Worm (Caenorhabditis elegans) whole organism, early embryonic: ENCODE results near the gene gem-4.

Source experiments
- F13C5.2 ChIP-seq: sonication (generic microtip); optimal IDR thresholded peaks from 2 replicates; lab custom pipeline; 2017; ENCODE audit warnings: mild to moderate bottlenecking, missing genetic modification characterization, inconsistent platforms, missing compliant biosample characterization
- aly-1 ChIP-seq: sonication (generic microtip); optimal IDR thresholded peaks from 2 replicates; lab custom pipeline; 2016; ENCODE audit warnings: missing genetic modification characterization, missing compliant biosample characterization
- ama-1 ChIP-seq: fragments of 150-350 bp; optimal IDR thresholded peaks from 2 replicates; lab custom pipeline; 2014
- ceh-36 ChIP-seq: sonication (generic microtip); optimal IDR thresholded peaks from 2 replicates; lab custom pipeline; 2016; ENCODE audit warnings: missing genetic modification characterization, inconsistent platforms, missing compliant biosample characterization
- flt-1 ChIP-seq: fragments of 200-800 bp; sonication (Bioruptor generic); IDR thresholded peaks from 2 replicates; pipeline ENCODE4 v1.3.6; 2022; ENCODE audit warnings: missing genetic modification characterization, missing compliant biosample characterization
- hmbx-1 ChIP-seq: sonication (generic microtip); optimal IDR thresholded peaks from 2 replicates; lab custom pipeline; 2016; ENCODE audit warnings: mild to moderate bottlenecking, missing genetic modification characterization, missing compliant biosample characterization
- pes-1 ChIP-seq: fragments of 200-800 bp; sonication (Bioruptor generic); IDR thresholded peaks from 2 replicates; pipeline ENCODE4 v1.3.6; 2022; ENCODE audit warnings: missing genetic modification reagents, missing genetic modification characterization, missing compliant biosample characterization
- scrt-1 ChIP-seq: fragments of 200-800 bp; sonication (Bioruptor generic); IDR thresholded peaks from 2 replicates; pipeline ENCODE4 v1.3.6; 2022; ENCODE audit warnings: missing genetic modification characterization, missing compliant biosample characterization
- tbx-11 ChIP-seq: fragments of 200-800 bp; sonication (Bioruptor generic); IDR thresholded peaks from 2 replicates; pipeline ENCODE4 v1.3.6; 2022; ENCODE audit warnings: missing genetic modification characterization, missing compliant biosample characterization
- tra-4 ChIP-seq: sonication (generic microtip); optimal IDR thresholded peaks from 2 replicates; lab custom pipeline; 2017; ENCODE audit warnings: missing genetic modification characterization, missing compliant biosample characterization

DNA sequence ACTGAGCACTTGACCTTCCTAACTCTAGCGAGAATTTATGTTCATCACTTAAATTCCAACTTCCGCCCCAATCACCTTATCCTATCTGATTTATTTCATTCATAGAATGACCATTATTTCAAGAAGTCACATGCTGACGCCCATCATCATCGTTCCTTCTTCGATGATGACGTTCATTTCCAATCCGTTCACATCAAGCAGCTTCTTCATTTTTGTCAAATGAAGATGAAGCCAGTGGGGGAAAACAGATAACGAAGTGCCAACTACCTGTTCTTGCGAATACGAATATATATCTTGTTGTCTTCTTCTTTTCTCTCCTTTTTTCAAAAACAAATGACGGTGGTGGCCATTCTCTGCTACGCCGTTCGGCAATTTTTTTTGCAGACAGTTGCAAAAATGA, 43.6 kb upstream of the gem-4 start:
- TF ChIP-seq ama-1 (lab: Kevin White, UChicago) = no peak
- no peak for TF ChIP-seq flt-1
- TF ChIP-seq F13C5.2 (tag; lab: Kevin White, UChicago) = no peak
- TF ChIP-seq scrt-1 (GFP tag; lab: Robert Waterston, UW) = no peak
- no peak for TF ChIP-seq hmbx-1 (tag; lab: Kevin White, UChicago)
- TF ChIP-seq pes-1 = no peak
- no peak for TF ChIP-seq aly-1
- TF ChIP-seq tra-4 (tag; lab: Kevin White, UChicago) = no peak
- TF ChIP-seq ceh-36 (tag; lab: Kevin White, UChicago) = no peak
- no peak for TF ChIP-seq tbx-11 (GFP tag; lab: Robert Waterston, UW)
